Fruit fly (Drosophila melanogaster) whole organism, embryonic: ENCODE results near the gene Sox102F.

Experiments used
- ATbp ChIP-seq: fragments of 200-800 bp; sonication (Bioruptor generic); optimal IDR thresholded peaks from 2 replicates; lab custom pipeline; 2017; ENCODE audit warnings: missing biosample characterization, mild to moderate bottlenecking, missing genetic modification characterization, missing genetic modification reagents
- Abd-B ChIP-seq: fragments of 200-800 bp; sonication (Bioruptor generic); optimal IDR thresholded peaks from 2 replicates; lab custom pipeline; 2018; ENCODE audit warnings: missing biosample characterization, mild to moderate bottlenecking, missing genetic modification characterization, moderate library complexity
- Atf6 ChIP-seq: fragments of 200-800 bp; sonication (Bioruptor generic); IDR thresholded peaks from 2 replicates; pipeline ENCODE4 v1.3.6; 2022; ENCODE audit warnings: missing biosample characterization, missing genetic modification characterization
- CG10267 ChIP-seq: fragments of 200-800 bp; sonication (Bioruptor generic); optimal IDR thresholded peaks from 2 replicates; lab custom pipeline; 2018; ENCODE audit warnings: missing biosample characterization, mild to moderate bottlenecking, missing genetic modification characterization, moderate library complexity
- CG10543 ChIP-seq: fragments of 200-800 bp; sonication (Bioruptor generic); optimal IDR thresholded peaks from 3 replicates; lab custom pipeline; 2017; ENCODE audit warnings: missing biosample characterization, mild to moderate bottlenecking, missing genetic modification characterization, moderate library complexity
- CG12236 ChIP-seq: fragments of 200-800 bp; sonication (Bioruptor generic); optimal IDR thresholded peaks from 2 replicates; lab custom pipeline; 2016; ENCODE audit warnings: missing biosample characterization, missing genetic modification characterization
- CG13287 ChIP-seq: fragments of 200-800 bp; sonication (Bioruptor generic); IDR thresholded peaks from 2 replicates; pipeline ENCODE4 v1.3.6; 2022; ENCODE audit warnings: missing biosample characterization, missing genetic modification characterization; ENCODE audit not compliant: partially characterized antibody
- CG13894 ChIP-seq: fragments of 200-800 bp; sonication (Bioruptor generic); optimal IDR thresholded peaks from 3 replicates; lab custom pipeline; 2018; ENCODE audit warnings: missing biosample characterization, mild to moderate bottlenecking, missing genetic modification characterization, moderate library complexity
- CG14050 ChIP-seq: fragments of 200-800 bp; sonication (Bioruptor generic); IDR thresholded peaks from 3 replicates; pipeline ENCODE4 v1.3.6; 2022; ENCODE audit warnings: missing biosample characterization, missing genetic modification characterization
- CG15479 ChIP-seq: fragments of 200-800 bp; sonication (Bioruptor generic); optimal IDR thresholded peaks from 3 replicates; lab custom pipeline; 2019; ENCODE audit warnings: missing biosample characterization, mild to moderate bottlenecking, missing genetic modification characterization, moderate library complexity
- CG1647 ChIP-seq: fragments of 200-800 bp; sonication (Bioruptor generic); optimal IDR thresholded peaks from 3 replicates; lab custom pipeline; 2016; ENCODE audit warnings: missing biosample characterization, missing genetic modification characterization
- CG18619 ChIP-seq: fragments of 200-800 bp; sonication (Bioruptor generic); optimal IDR thresholded peaks from 3 replicates; lab custom pipeline; 2017; ENCODE audit warnings: missing biosample characterization, mild to moderate bottlenecking, missing genetic modification characterization
- CG18764 ChIP-seq: fragments of 200-800 bp; sonication (Bioruptor generic); optimal IDR thresholded peaks from 3 replicates; lab custom pipeline; 2016; ENCODE audit warnings: missing biosample characterization, missing genetic modification characterization
- CG2199 ChIP-seq: fragments of 200-800 bp; sonication (Bioruptor generic); IDR thresholded peaks from 3 replicates; pipeline ENCODE4 v1.3.6; 2022; ENCODE audit warnings: missing biosample characterization, missing genetic modification characterization
- CG32767 ChIP-seq: fragments of 200-800 bp; sonication (Bioruptor generic); IDR thresholded peaks from 2 replicates; pipeline ENCODE4 v1.3.6; 2022; ENCODE audit warnings: missing biosample characterization, missing genetic modification characterization
- CG3281 ChIP-seq: fragments of 200-800 bp; sonication (Bioruptor generic); optimal IDR thresholded peaks from 3 replicates; lab custom pipeline; 2017; ENCODE audit warnings: missing biosample characterization, mild to moderate bottlenecking, missing genetic modification characterization
- CG33213 ChIP-seq: fragments of 200-800 bp; sonication (Bioruptor generic); optimal IDR thresholded peaks from 3 replicates; lab custom pipeline; 2016; ENCODE audit warnings: missing biosample characterization, missing genetic modification characterization
- CG6813 ChIP-seq: fragments of 200-800 bp; sonication (Bioruptor generic); optimal IDR thresholded peaks from 2 replicates; lab custom pipeline; 2017; ENCODE audit warnings: missing biosample characterization, missing genetic modification characterization, mild to moderate bottlenecking, moderate library complexity, missing genetic modification reagents
- CG7357 ChIP-seq: fragments of 200-800 bp; sonication (Bioruptor generic); IDR thresholded peaks from 3 replicates; pipeline ENCODE4 v1.3.6; 2022; ENCODE audit warnings: missing biosample characterization, missing genetic modification characterization
- D19B ChIP-seq: fragments of 200-800 bp; sonication (Bioruptor generic); optimal IDR thresholded peaks from 2 replicates; lab custom pipeline; 2017; ENCODE audit warnings: missing biosample characterization, mild to moderate bottlenecking, missing genetic modification characterization
- E2f2 ChIP-seq: fragments of 200-800 bp; sonication (Bioruptor generic); IDR thresholded peaks from 2 replicates; pipeline ENCODE4 v1.3.6; 2022; ENCODE audit warnings: missing biosample characterization, missing genetic modification characterization
- Gug ChIP-seq: fragments of 200-800 bp; sonication (Bioruptor generic); IDR thresholded peaks from 4 replicates; pipeline ENCODE4 v1.3.6; 2022; ENCODE audit warnings: missing biosample characterization, missing genetic modification characterization
- H2.0 ChIP-seq: fragments of 200-800 bp; sonication (Bioruptor generic); IDR thresholded peaks from 2 replicates; pipeline ENCODE4 v1.3.6; 2022; ENCODE audit warnings: missing biosample characterization, missing genetic modification characterization
- Hmr ChIP-seq: fragments of 200-800 bp; sonication (Bioruptor generic); optimal IDR thresholded peaks from 3 replicates; lab custom pipeline; 2017; ENCODE audit warnings: mild to moderate bottlenecking, missing biosample characterization, missing genetic modification reagents, missing genetic modification characterization
- Hr39 ChIP-seq: fragments of >200 bp; optimal IDR thresholded peaks from 2 replicates; lab custom pipeline; 2017
- Lim3 ChIP-seq: fragments of 200-800 bp; sonication (Bioruptor generic); IDR thresholded peaks from 2 replicates; pipeline ENCODE4 v1.3.6; 2022; ENCODE audit warnings: missing biosample characterization, missing genetic modification characterization
- MTF-1 ChIP-seq: fragments of 200-800 bp; sonication (Bioruptor generic); optimal IDR thresholded peaks from 2 replicates; lab custom pipeline; 2018; ENCODE audit warnings: missing biosample characterization, mild to moderate bottlenecking, missing genetic modification characterization, borderline replicate concordance
- Max ChIP-seq: fragments of 200-800 bp; sonication (Bioruptor generic); optimal IDR thresholded peaks from 2 replicates; lab custom pipeline; 2016; ENCODE audit warnings: missing biosample characterization, mild to moderate bottlenecking, missing genetic modification characterization
- Nf-YB ChIP-seq: fragments of 200-800 bp; sonication (Bioruptor generic); optimal IDR thresholded peaks from 3 replicates; lab custom pipeline; 2019; ENCODE audit warnings: missing biosample characterization, mild to moderate bottlenecking, missing genetic modification characterization, moderate library complexity
- Oaz ChIP-seq: fragments of 200-800 bp; sonication (Bioruptor generic); IDR thresholded peaks from 2 replicates; pipeline ENCODE4 v1.3.6; 2022; ENCODE audit warnings: missing biosample characterization, missing genetic modification characterization
- Ssrp ChIP-seq: fragments of 200-800 bp; sonication (Bioruptor generic); optimal IDR thresholded peaks from 2 replicates; lab custom pipeline; 2018; ENCODE audit warnings: missing biosample characterization, mild to moderate bottlenecking, missing genetic modification characterization, moderate library complexity
- Taf1 ChIP-seq: fragments of 200-800 bp; sonication (Bioruptor generic); IDR thresholded peaks from 2 replicates; pipeline ENCODE4 v1.3.6; 2022; ENCODE audit warnings: missing biosample characterization, missing genetic modification characterization
- crp ChIP-seq, 2 experiments: fragments of 200-800 bp; sonication (Bioruptor generic); optimal IDR thresholded peaks; 2 replicates in 1 of 2; 3 replicates in 1 of 2; lab custom pipeline; 2017; ENCODE audit warnings: missing biosample characterization in 2 of 2, missing genetic modification characterization in 2 of 2, mild to moderate bottlenecking in 1 of 2, moderate library complexity in 1 of 2
- ems ChIP-seq: fragments of 200-800 bp; sonication (Bioruptor generic); optimal IDR thresholded peaks from 3 replicates; lab custom pipeline; 2016; ENCODE audit warnings: missing biosample characterization, missing genetic modification characterization
- eve ChIP-seq, 2 experiments: fragments of >200 bp; optimal IDR thresholded peaks; 2 replicates each; lab custom pipeline; 2017; ENCODE audit warnings: missing biosample characterization in 2 of 2, missing genetic modification characterization in 2 of 2
- fu2 ChIP-seq: fragments of 200-800 bp; sonication (Bioruptor generic); optimal IDR thresholded peaks from 2 replicates; lab custom pipeline; 2016; ENCODE audit warnings: missing biosample characterization, missing genetic modification characterization
- gce ChIP-seq: fragments of 200-800 bp; sonication (Bioruptor generic); IDR thresholded peaks from 3 replicates; pipeline ENCODE4 v1.3.6; 2022; ENCODE audit warnings: missing biosample characterization, missing genetic modification characterization
- h ChIP-seq: fragments of >200 bp; optimal IDR thresholded peaks from 2 replicates; lab custom pipeline; 2017
- ken ChIP-seq: fragments of 200-800 bp; sonication (Bioruptor generic); IDR thresholded peaks from 3 replicates; pipeline ENCODE4 v1.3.6; 2022; ENCODE audit warnings: missing biosample characterization, missing genetic modification characterization
- klu ChIP-seq: fragments of 200-800 bp; sonication (Bioruptor generic); IDR thresholded peaks from 2 replicates; pipeline ENCODE4 v1.3.6; 2022; ENCODE audit warnings: missing biosample characterization, missing genetic modification characterization
- lov ChIP-seq, 2 experiments: fragments of 200-800 bp in 1 of 2; fragments of >200 bp in 1 of 2; sonication (Bioruptor generic) in 1 of 2; IDR thresholded peaks in 1 of 2; optimal IDR thresholded peaks in 1 of 2; 2 replicates in 1 of 2; 3 replicates in 1 of 2; pipeline versions ENCODE4 v1.3.6 to Lab custom; 2017 to 2022; ENCODE audit warnings: missing biosample characterization in 1 of 2, missing genetic modification characterization in 1 of 2
- mirr ChIP-seq: fragments of 200-800 bp; sonication (Bioruptor generic); optimal IDR thresholded peaks from 3 replicates; lab custom pipeline; 2018; ENCODE audit warnings: missing biosample characterization, mild to moderate bottlenecking, missing genetic modification characterization
- pita ChIP-seq: fragments of 200-800 bp; sonication (Bioruptor generic); optimal IDR thresholded peaks from 2 replicates; lab custom pipeline; 2017; ENCODE audit warnings: missing biosample characterization, mild to moderate bottlenecking, missing genetic modification characterization
- sens ChIP-seq: fragments of 200-800 bp; sonication (Bioruptor generic); peaks from one replicate; lab custom pipeline; 2016; ENCODE audit warnings: missing biosample characterization, missing genetic modification characterization
- sob ChIP-seq: fragments of 200-800 bp; sonication (Bioruptor generic); IDR thresholded peaks from 2 replicates; pipeline ENCODE4 v1.3.6; 2022; ENCODE audit warnings: missing biosample characterization, missing genetic modification characterization
- sr ChIP-seq: fragments of 200-800 bp; sonication (Bioruptor generic); IDR thresholded peaks from 3 replicates; pipeline ENCODE4 v1.3.6; 2022; ENCODE audit warnings: missing biosample characterization, missing genetic modification characterization
- wor ChIP-seq: fragments of 200-800 bp; sonication (Bioruptor generic); IDR thresholded peaks from 2 replicates; pipeline ENCODE4 v1.3.6; 2022; ENCODE audit warnings: missing biosample characterization, missing genetic modification characterization

Gene Sox102F

DNA sequence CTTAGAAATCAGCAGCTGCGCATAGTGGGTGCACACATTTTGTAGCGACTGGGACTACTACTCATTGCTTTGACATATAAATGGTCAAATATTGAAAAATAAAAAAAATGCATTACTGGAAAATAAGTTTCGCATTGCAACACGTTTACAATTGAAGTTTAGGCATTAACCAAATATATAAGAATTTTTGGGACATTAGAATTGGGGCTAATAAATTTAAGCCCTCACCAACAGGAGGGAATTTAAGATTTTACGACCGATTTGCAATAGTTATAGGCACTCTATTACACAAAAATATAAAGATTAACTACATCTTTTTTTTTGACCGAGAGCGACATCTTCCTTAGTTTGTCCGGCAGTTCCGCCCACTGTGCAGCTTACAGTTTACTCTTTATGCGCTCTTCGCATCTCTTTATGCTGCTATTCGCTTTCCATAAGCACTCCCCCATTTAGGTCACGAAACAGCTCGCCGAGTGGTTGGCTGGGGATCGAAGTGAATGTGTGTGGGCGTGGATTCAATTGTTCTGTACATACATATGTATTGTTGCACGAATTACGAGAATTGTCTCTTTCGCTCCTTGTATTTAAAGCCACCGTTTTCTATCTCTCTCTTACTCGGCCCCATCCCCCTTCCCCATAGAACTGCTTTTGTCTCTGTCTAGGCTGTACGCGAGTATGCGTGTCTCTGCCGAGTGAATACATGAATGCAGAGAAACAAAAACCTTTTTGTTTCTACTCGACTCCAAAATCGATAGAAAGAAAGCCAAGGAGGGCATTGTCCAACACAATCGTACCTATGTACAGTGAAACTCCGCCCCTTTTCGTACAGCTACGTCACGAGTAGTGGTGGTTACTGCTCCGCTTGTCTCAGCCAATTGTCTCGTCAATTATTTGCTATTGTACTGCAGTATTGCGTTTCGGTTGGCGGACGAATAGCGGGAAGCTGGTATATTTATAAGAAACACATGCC lies 26.5 kb downstream of the Sox102F start (continued):
- TF ChIP-seq Ssrp (tag; lab: Kevin White, UChicago): no peak
- peak; percentile 99 for TF ChIP-seq sens (GFP tag; lab: Kevin White, UChicago)
- no peak for TF ChIP-seq Abd-B (GFP tag; lab: Kevin White, UChicago)
- no peak for TF ChIP-seq h (lab: Kevin White, UChicago)
- peak; percentile 74 for TF ChIP-seq CG10267
- peak; percentile 50 for TF ChIP-seq CG33213 (GFP tag; lab: Kevin White, UChicago)
- peak; percentile 80 for TF ChIP-seq Max (GFP tag; lab: Kevin White, UChicago)
- TF ChIP-seq Gug (GFP tag; lab: Robert Waterston, UW): peak; percentile 65; the same call in 3 of the 4 replicates
- TF ChIP-seq CG18764 (GFP tag; lab: Kevin White, UChicago): peak; percentile 60
- no peak for TF ChIP-seq pita (GFP tag; lab: Kevin White, UChicago)
- TF ChIP-seq CG13287 (GFP tag; lab: Robert Waterston, UW): no peak
- peak; percentile 79 for TF ChIP-seq CG3281
- no peak for TF ChIP-seq Lim3 (GFP tag; lab: Robert Waterston, UW)
- peak; percentile 46; the same call in 1 of the 2 replicates for TF ChIP-seq E2f2
- TF ChIP-seq D19B: peak; percentile 84
- peak; percentile 70 for TF ChIP-seq CG6813 (GFP tag; lab: Kevin White, UChicago)
- no peak for TF ChIP-seq CG15479 (GFP tag; lab: Kevin White, UChicago)
- peak; percentile 63; the same call in 1 of the 3 replicates for TF ChIP-seq ken (GFP tag; lab: Robert Waterston, UW)
- TF ChIP-seq Nf-YB (GFP tag; lab: Kevin White, UChicago): peak; percentile 99
- TF ChIP-seq klu (GFP tag; lab: Robert Waterston, UW): no peak; the same call in 1 of the 2 replicates
- TF ChIP-seq Atf6: 0 out of 2 replicates have a peak, but pooled peaks have one; percentile 52
- peak; percentile 89 for TF ChIP-seq Hmr (GFP tag; lab: Kevin White, UChicago)
- peak; percentile 88 for TF ChIP-seq CG18619 (GFP tag; lab: Kevin White, UChicago)
- no peak for TF ChIP-seq Hr39
- TF ChIP-seq CG13894 (tag; lab: Kevin White, UChicago): no peak
- TF ChIP-seq MTF-1 (GFP tag; lab: Kevin White, UChicago): no peak
- peak; percentile 83 for TF ChIP-seq CG10543 (GFP tag; lab: Kevin White, UChicago)
- TF ChIP-seq sob (GFP tag; lab: Robert Waterston, UW): no peak
- TF ChIP-seq Taf1: 0 out of 2 replicates have a peak, but pooled peaks have one; percentile 51
- peak; percentile 69 for TF ChIP-seq H2.0 (GFP tag; lab: Robert Waterston, UW)
- no peak for TF ChIP-seq mirr (GFP tag; lab: Kevin White, UChicago)
- peak; percentile 85 for TF ChIP-seq ems (GFP tag; lab: Kevin White, UChicago)
- TF ChIP-seq eve (GFP tag; optimal IDR thresholded peaks at IDR 0.05; lab: Kevin White, UChicago): peak in 1 of 2 experiments; percentile 97
- TF ChIP-seq CG12236: peak; percentile 73
- peak in 1 of 2 experiments; percentile 56 for TF ChIP-seq crp (GFP tag; optimal IDR thresholded peaks at IDR 0.05; lab: Kevin White, UChicago)
- no peak for TF ChIP-seq Oaz
- TF ChIP-seq ATbp (GFP tag; lab: Kevin White, UChicago): peak; percentile 79
- TF ChIP-seq CG14050: peak; percentile 68
- 0 out of 3 replicates have a peak, but pooled peaks have one; percentile 68 for TF ChIP-seq CG2199 (GFP tag; lab: Robert Waterston, UW)
- TF ChIP-seq fu2: peak; percentile 73
- peak; percentile 57 for TF ChIP-seq CG1647 (GFP tag; lab: Kevin White, UChicago)
- TF ChIP-seq lov (optimal IDR thresholded peaks at IDR 0.05; lab: Kevin White, UChicago): no peak
- no peak for TF ChIP-seq lov (GFP tag; IDR thresholded peaks at IDR 0.05; lab: Robert Waterston, UW)
- peak; percentile 63; the same call in 2 of the 3 replicates for TF ChIP-seq CG7357 (GFP tag; lab: Robert Waterston, UW)
- peak; percentile 81 for TF ChIP-seq wor (GFP tag; lab: Robert Waterston, UW)
- no peak for TF ChIP-seq gce (GFP tag; lab: Robert Waterston, UW)
- peak; percentile 68; the same call in 1 of the 2 replicates for TF ChIP-seq CG32767 (GFP tag; lab: Robert Waterston, UW)
- no peak for TF ChIP-seq sr
